Worm (Caenorhabditis elegans) whole organism, L4 larva: ENCODE measurements around the gene nhr-283.

ENCODE experiments used
- ZK337.2 ChIP-seq: fragments of 200-800 bp; sonication (Bioruptor generic); IDR thresholded peaks from 2 replicates; pipeline ENCODE4 v1.3.6; 2022; ENCODE audit warnings: missing genetic modification reagents, missing genetic modification characterization, missing compliant biosample characterization
- daf-12 ChIP-seq: fragments of 150-350 bp; optimal IDR thresholded peaks from 2 replicates; lab custom pipeline; 2014; ENCODE audit warnings: missing biosample characterization, missing genetic modification reagents, missing genetic modification characterization
- dmd-6 ChIP-seq: fragments of 200-800 bp; sonication (Bioruptor generic); IDR thresholded peaks from 2 replicates; pipeline ENCODE4 v1.3.6; 2022; ENCODE audit warnings: missing genetic modification reagents, missing genetic modification characterization, missing compliant biosample characterization
- fkh-10 ChIP-seq: fragments of 150-350 bp; optimal IDR thresholded peaks from 2 replicates; lab custom pipeline; 2014; ENCODE audit warnings: missing biosample characterization, missing genetic modification reagents, missing genetic modification characterization
- jun-1 ChIP-seq: fragments of 150-350 bp; optimal IDR thresholded peaks from 2 replicates; lab custom pipeline; 2014; ENCODE audit warnings: missing biosample characterization, missing genetic modification reagents, missing genetic modification characterization
- madf-9 ChIP-seq: fragments of 200-800 bp; sonication (Bioruptor generic); conservative IDR thresholded peaks from 2 replicates; pipeline ENCODE4 v1.3.6; 2022; ENCODE audit warnings: missing genetic modification reagents, missing genetic modification characterization, missing compliant biosample characterization
- mes-2 ChIP-seq: sonication (generic microtip); optimal IDR thresholded peaks from 2 replicates; lab custom pipeline; 2016; ENCODE audit warnings: missing genotype, mild to moderate bottlenecking, missing genetic modification characterization, missing compliant biosample characterization; ENCODE audit not compliant: poor library complexity, severe bottlenecking
- nhr-102 ChIP-seq: sonication (generic microtip); optimal IDR thresholded peaks from 2 replicates; lab custom pipeline; 2016; ENCODE audit warnings: mild to moderate bottlenecking, missing genetic modification characterization, moderate library complexity, missing compliant biosample characterization
- nhr-11 ChIP-seq: fragments of 150-350 bp; optimal IDR thresholded peaks from 2 replicates; lab custom pipeline; 2014; ENCODE audit warnings: missing biosample characterization, missing genetic modification characterization
- nhr-48 ChIP-seq: sonication (generic microtip); optimal IDR thresholded peaks from 2 replicates; lab custom pipeline; 2016; ENCODE audit warnings: mild to moderate bottlenecking, missing genetic modification characterization, missing compliant biosample characterization
- pqm-1 ChIP-seq: sonication (generic microtip); optimal IDR thresholded peaks from 2 replicates; lab custom pipeline; 2017; ENCODE audit warnings: missing biosample characterization, missing genetic modification characterization

ce11 chrV:15817746-15818145 lies 41.2 kb upstream of the nhr-283 start, which contains the start of gene abf-3:
- TF ChIP-seq mes-2 (tag; lab: Kevin White, UChicago) = no peak
- no peak for TF ChIP-seq ZK337.2 (GFP tag; lab: Robert Waterston, UW)
- no peak for TF ChIP-seq nhr-48 (tag; lab: Kevin White, UChicago)
- no peak for TF ChIP-seq nhr-11 (tag; lab: Kevin White, UChicago)
- no peak for TF ChIP-seq dmd-6 (GFP tag; lab: Robert Waterston, UW)
- no peak for TF ChIP-seq fkh-10 (GFP tag; lab: Kevin White, UChicago)
- no peak for TF ChIP-seq daf-12 (tag; lab: Kevin White, UChicago)
- no peak for TF ChIP-seq madf-9 (GFP tag; lab: Robert Waterston, UW)
- no peak for TF ChIP-seq pqm-1
- TF ChIP-seq nhr-102 (tag; lab: Kevin White, UChicago) = no peak
- TF ChIP-seq jun-1 (tag; lab: Kevin White, UChicago) = no peak
